Worm (Caenorhabditis elegans) whole organism, L3 larva: Measurements from ENCODE around the gene srbc-32.

Experiments used
- daf-12 ChIP-seq: fragments of 150-350 bp; optimal IDR thresholded peaks from 2 replicates; lab custom pipeline; 2014; ENCODE audit warnings: missing biosample characterization, missing genetic modification reagents, missing genetic modification characterization
- nfya-1 ChIP-seq: sonication (generic microtip); optimal IDR thresholded peaks from 2 replicates; lab custom pipeline; 2017; ENCODE audit warnings: missing genetic modification characterization, mild to moderate bottlenecking, missing compliant biosample characterization, antibody characterized with exemption, moderate library complexity; ENCODE audit not compliant: insufficient read depth
- nhr-67 ChIP-seq: fragments of 150-350 bp; optimal IDR thresholded peaks from 2 replicates; lab custom pipeline; 2014; ENCODE audit warnings: missing biosample characterization, missing genetic modification characterization
- nhr-76 ChIP-seq: fragments of 150-350 bp; sonication (generic microtip); optimal IDR thresholded peaks from 5 replicates; lab custom pipeline; 2014; ENCODE audit warnings: missing biosample characterization, missing genetic modification characterization
- pha-4 ChIP-seq: fragments of 150-350 bp; optimal IDR thresholded peaks from 2 replicates; lab custom pipeline; 2014; ENCODE audit warnings: missing biosample characterization, missing genetic modification reagents, missing genetic modification characterization
- unc-39 ChIP-seq: sonication (generic microtip); optimal IDR thresholded peaks from 4 replicates; lab custom pipeline; 2017; ENCODE audit warnings: missing biosample characterization, missing genetic modification characterization
- ztf-4 ChIP-seq: fragments of 150-350 bp; optimal IDR thresholded peaks from 2 replicates; lab custom pipeline; 2014; ENCODE audit warnings: missing biosample characterization, missing genetic modification characterization

- no peak for TF ChIP-seq unc-39 (tag; lab: Kevin White, UChicago)
- no peak for TF ChIP-seq pha-4 (tag; lab: Kevin White, UChicago)
- no peak for TF ChIP-seq nfya-1 (tag; lab: Kevin White, UChicago)
- no peak for TF ChIP-seq nhr-67 (tag; lab: Kevin White, UChicago)
- no peak for TF ChIP-seq daf-12 (tag; lab: Kevin White, UChicago)
- TF ChIP-seq ztf-4 (tag; lab: Kevin White, UChicago), result no peak
- no peak for TF ChIP-seq nhr-76
Measured at ce11 chrV:3475021-3475420, 11.7 kb downstream of the srbc-32 start, which contains the start of gene oac-2.
